4 fruit fly cellular contexts compared by ENCODE assay signal in genomic region chr3R:18912782-18913331, dm6.
TF ChIP-seq lines count a peak whose summit lies in the region.

Sgsh (minus strand) TSS chr3R:18912922.

- no peak for TF ChIP-seq CTCF in whole organism, embryonic (GFP tag; optimal IDR thresholded peaks at IDR 0.05; lab: Kevin White, UChicago)

TF ChIP-seq in whole organism, embryonic, 481 proteins besides CTCF, POLR2A, EP300 and RAD21:
- 0 out of 3 replicates have a peak, but pooled peaks have one; percentile 30 for TF ChIP-seq z (GFP tag; IDR thresholded peaks at IDR 0.05; lab: Robert Waterston, UW)
- TF ChIP-seq grau (tag; optimal IDR thresholded peaks at IDR 0.05; lab: Kevin White, UChicago), result peak; percentile 87
- TF ChIP-seq zen (tag; optimal IDR thresholded peaks at IDR 0.05; lab: Kevin White, UChicago), result peak; percentile 21
- no peak for TF ChIP-seq sqz (GFP tag; optimal IDR thresholded peaks at IDR 0.05; lab: Kevin White, UChicago)
- peak; percentile 30; the same call in 2 of the 3 replicates for TF ChIP-seq row (GFP tag; IDR thresholded peaks at IDR 0.05; lab: Robert Waterston, UW)
- TF ChIP-seq oc (tag; optimal IDR thresholded peaks at IDR 0.05; lab: Kevin White, UChicago), result peak; percentile 54
- no peak for TF ChIP-seq prd (optimal IDR thresholded peaks at IDR 0.05; lab: Kevin White, UChicago)
- 0 out of 3 replicates have a peak, but pooled peaks have one; percentile 5 for TF ChIP-seq prd (GFP tag; IDR thresholded peaks at IDR 0.05; lab: Robert Waterston, UW)
- peak in 1 of 2 experiments; percentile 54 for TF ChIP-seq Trl (optimal IDR thresholded peaks at IDR 0.05; lab: Kevin White, UChicago)
- no peak for TF ChIP-seq Trl (GFP tag; optimal IDR thresholded peaks at IDR 0.05; lab: Kevin White, UChicago)
- TF ChIP-seq Adf1 (GFP tag; IDR thresholded peaks at IDR 0.05; lab: Robert Waterston, UW), result no peak
- 0 out of 2 replicates have a peak, but pooled peaks have one; percentile 19 for TF ChIP-seq ara (GFP tag; IDR thresholded peaks at IDR 0.05; lab: Robert Waterston, UW)
- TF ChIP-seq sens (GFP tag; lab: Kevin White, UChicago), result peak; percentile 54
- TF ChIP-seq Xrp1 (GFP tag; IDR thresholded peaks at IDR 0.05; lab: Robert Waterston, UW), result peak; percentile 49; the same call in 1 of the 2 replicates
- peak; percentile 1 for TF ChIP-seq gem (tag; optimal IDR thresholded peaks at IDR 0.05; lab: Kevin White, UChicago)
- TF ChIP-seq kni (GFP tag; optimal IDR thresholded peaks at IDR 0.05; lab: Kevin White, UChicago), result peak; percentile 82
- TF ChIP-seq ewg (GFP tag; optimal IDR thresholded peaks at IDR 0.05; lab: Kevin White, UChicago), result no peak

TF ChIP-seq in whole organism, prepupa, 60 proteins besides CTCF, POLR2A, EP300 and RAD21 (continues in another document):
- no peak for TF ChIP-seq CG7368 (GFP tag; optimal IDR thresholded peaks at IDR 0.05; lab: Kevin White, UChicago)
- TF ChIP-seq Sox14 (GFP tag; optimal IDR thresholded peaks at IDR 0.05; lab: Kevin White, UChicago), result no peak
- TF ChIP-seq Smox (GFP tag; optimal IDR thresholded peaks at IDR 0.05; lab: Kevin White, UChicago), result no peak
- TF ChIP-seq Sox15 (GFP tag; optimal IDR thresholded peaks at IDR 0.05; lab: Kevin White, UChicago), result no peak
- TF ChIP-seq cyc (GFP tag; optimal IDR thresholded peaks at IDR 0.05; lab: Kevin White, UChicago), result peak; percentile 32
- TF ChIP-seq CG11902 (GFP tag; optimal IDR thresholded peaks at IDR 0.05; lab: Kevin White, UChicago), result no peak
- peak; percentile 26 for TF ChIP-seq CG10631 (GFP tag; optimal IDR thresholded peaks at IDR 0.05; lab: Kevin White, UChicago)
- TF ChIP-seq CG9139 (GFP tag; optimal IDR thresholded peaks at IDR 0.05; lab: Kevin White, UChicago), result peak; percentile 10
- no peak for TF ChIP-seq fd85E (GFP tag; optimal IDR thresholded peaks at IDR 0.05; lab: Kevin White, UChicago)
- TF ChIP-seq dac (GFP tag; optimal IDR thresholded peaks at IDR 0.05; lab: Kevin White, UChicago), result no peak
- TF ChIP-seq dsx (GFP tag; optimal IDR thresholded peaks at IDR 0.05; lab: Kevin White, UChicago; ENCODE audit: poor library complexity, severe bottlenecking), result peak; percentile 1
- peak; percentile 30 for TF ChIP-seq Eip75B (GFP tag; optimal IDR thresholded peaks at IDR 0.05; lab: Kevin White, UChicago)
- no peak for TF ChIP-seq CG8319 (GFP tag; optimal IDR thresholded peaks at IDR 0.05; lab: Kevin White, UChicago)
- TF ChIP-seq Lpt (GFP tag; optimal IDR thresholded peaks at IDR 0.05; lab: Kevin White, UChicago), result no peak
- TF ChIP-seq vri (GFP tag; optimal IDR thresholded peaks at IDR 0.05; lab: Kevin White, UChicago), result no peak
- no peak for TF ChIP-seq CG31627 (GFP tag; optimal IDR thresholded peaks at IDR 0.05; lab: Kevin White, UChicago)
- no peak for TF ChIP-seq CG16779 (tag; optimal IDR thresholded peaks at IDR 0.05; lab: Kevin White, UChicago)
- no peak for TF ChIP-seq CG6276 (GFP tag; optimal IDR thresholded peaks at IDR 0.05; lab: Kevin White, UChicago)
- TF ChIP-seq CG8119 (GFP tag; IDR thresholded peaks at IDR 0.05; lab: Robert Waterston, UW), result no peak
- no peak for TF ChIP-seq Ets21C (GFP tag; optimal IDR thresholded peaks at IDR 0.05; lab: Kevin White, UChicago)
- no peak for TF ChIP-seq Eip93F (GFP tag; optimal IDR thresholded peaks at IDR 0.05; lab: Kevin White, UChicago)
- no peak for TF ChIP-seq CG3032 (tag; optimal IDR thresholded peaks at IDR 0.05; lab: Kevin White, UChicago)
- no peak for TF ChIP-seq Hr38 (GFP tag; optimal IDR thresholded peaks at IDR 0.05; lab: Kevin White, UChicago)
- TF ChIP-seq Blimp-1 (GFP tag; optimal IDR thresholded peaks at IDR 0.05; lab: Kevin White, UChicago), result no peak
- TF ChIP-seq CG8632 (GFP tag; optimal IDR thresholded peaks at IDR 0.05; lab: Kevin White, UChicago), result no peak
- no peak for TF ChIP-seq Ets96B (tag; optimal IDR thresholded peaks at IDR 0.05; lab: Kevin White, UChicago)

TF ChIP-seq in whole organism, pupa, 21 proteins besides CTCF, POLR2A, EP300 and RAD21:
- TF ChIP-seq CG12605 (GFP tag; IDR thresholded peaks at IDR 0.05; lab: Robert Waterston, UW) (no peak), CG4496 (GFP tag; IDR thresholded peaks at IDR 0.05; lab: Robert Waterston, UW) (peak; percentile 41; the same call in 2 of the 3 replicates), CG14655 (GFP tag; optimal IDR thresholded peaks at IDR 0.05; lab: Kevin White, UChicago) (peak; percentile 18), EcR (GFP tag; optimal IDR thresholded peaks at IDR 0.05; lab: Kevin White, UChicago) (peak; percentile 40), Pif1B (GFP tag; optimal IDR thresholded peaks at IDR 0.05; lab: Kevin White, UChicago) (peak; percentile 13), CG34367 (tag; optimal IDR thresholded peaks at IDR 0.05; lab: Kevin White, UChicago) (no peak), CG8159 (tag; optimal IDR thresholded peaks at IDR 0.05; lab: Kevin White, UChicago) (peak; percentile 28)

TF ChIP-seq in whole organism, wandering third instar larva, 38 proteins besides CTCF, POLR2A, EP300 and RAD21:
- TF ChIP-seq Dif (GFP tag; optimal IDR thresholded peaks at IDR 0.05; lab: Kevin White, UChicago; ENCODE audit: partially characterized antibody) (peak; percentile 77), psq (GFP tag; optimal IDR thresholded peaks at IDR 0.05; lab: Kevin White, UChicago) (no peak), br (GFP tag; optimal IDR thresholded peaks at IDR 0.05; lab: Kevin White, UChicago) (peak; percentile 2), foxo (GFP tag; optimal IDR thresholded peaks at IDR 0.05; lab: Kevin White, UChicago) (peak in 1 of 2 experiments; percentile 1), Hnf4 (GFP tag; optimal IDR thresholded peaks at IDR 0.05; lab: Kevin White, UChicago) (no peak), woc (GFP tag; optimal IDR thresholded peaks at IDR 0.05; lab: Kevin White, UChicago) (peak; percentile 54), fru (GFP tag; optimal IDR thresholded peaks at IDR 0.05; lab: Kevin White, UChicago) (peak; percentile 20), HLH106 (tag; optimal IDR thresholded peaks at IDR 0.05; lab: Kevin White, UChicago) (peak; percentile 29), dl (GFP tag; optimal IDR thresholded peaks at IDR 0.05; lab: Kevin White, UChicago; ENCODE audit: insufficient read depth in 1 of 2, partially characterized antibody in 2 of 2) (peak in 1 of 2 experiments; percentile 39), h (GFP tag; optimal IDR thresholded peaks at IDR 0.05; lab: Kevin White, UChicago) (peak; percentile 1)

Comparison
In these comparisons a context has a peak if more than half of its experiments do, and no peak if none do; other contexts are left out.
1. Of the 7 proteins assayed by ChIP-seq in both whole organism, embryonic and whole organism, prepupa: peak only in whole organism, embryonic: none; only in whole organism, prepupa: CG6854 and Sox102F; in both: none; in neither: 5.